Worm (Caenorhabditis elegans) whole organism, early embryonic: ENCODE results near the gene Y45F10B.12.

Experiments used
- aly-1 ChIP-seq: sonication (generic microtip); optimal IDR thresholded peaks from 2 replicates; lab custom pipeline; 2016; ENCODE audit warnings: missing genetic modification characterization, missing compliant biosample characterization
- ama-1 ChIP-seq: fragments of 150-350 bp; optimal IDR thresholded peaks from 2 replicates; lab custom pipeline; 2014
- ceh-13 ChIP-seq: fragments of 200-800 bp; sonication (Bioruptor generic); optimal IDR thresholded peaks from 2 replicates; lab custom pipeline; 2018; ENCODE audit warnings: mild to moderate bottlenecking, missing genetic modification characterization, missing compliant biosample characterization
- ets-7 ChIP-seq: sonication (generic microtip); optimal IDR thresholded peaks from 2 replicates; lab custom pipeline; 2016; ENCODE audit warnings: missing genotype, missing genetic modification characterization, missing compliant biosample characterization
- flt-1 ChIP-seq: fragments of 200-800 bp; sonication (Bioruptor generic); IDR thresholded peaks from 2 replicates; pipeline ENCODE4 v1.3.6; 2022; ENCODE audit warnings: missing genetic modification characterization, missing compliant biosample characterization
- hmbx-1 ChIP-seq: sonication (generic microtip); optimal IDR thresholded peaks from 2 replicates; lab custom pipeline; 2016; ENCODE audit warnings: mild to moderate bottlenecking, missing genetic modification characterization, missing compliant biosample characterization
- hmg-4 ChIP-seq: fragments of 200-800 bp; sonication (Bioruptor generic); optimal IDR thresholded peaks from 2 replicates; lab custom pipeline; 2018; ENCODE audit warnings: mild to moderate bottlenecking, missing genetic modification characterization, missing compliant biosample characterization
- hnd-1 ChIP-seq: sonication (generic microtip); optimal IDR thresholded peaks from 2 replicates; lab custom pipeline; 2016; ENCODE audit warnings: missing genetic modification characterization, missing compliant biosample characterization
- pes-1 ChIP-seq: fragments of 200-800 bp; sonication (Bioruptor generic); IDR thresholded peaks from 2 replicates; pipeline ENCODE4 v1.3.6; 2022; ENCODE audit warnings: missing genetic modification reagents, missing genetic modification characterization, missing compliant biosample characterization
- scrt-1 ChIP-seq: fragments of 200-800 bp; sonication (Bioruptor generic); IDR thresholded peaks from 2 replicates; pipeline ENCODE4 v1.3.6; 2022; ENCODE audit warnings: missing genetic modification characterization, missing compliant biosample characterization
- tbx-11 ChIP-seq: fragments of 200-800 bp; sonication (Bioruptor generic); IDR thresholded peaks from 2 replicates; pipeline ENCODE4 v1.3.6; 2022; ENCODE audit warnings: missing genetic modification characterization, missing compliant biosample characterization
- tbx-37 ChIP-seq: fragments of 200-800 bp; sonication (Bioruptor generic); conservative IDR thresholded peaks from 2 replicates; pipeline ENCODE4 v1.3.6; 2022; ENCODE audit warnings: missing genetic modification reagents, missing genetic modification characterization, missing compliant biosample characterization
- tra-4 ChIP-seq: sonication (generic microtip); optimal IDR thresholded peaks from 2 replicates; lab custom pipeline; 2017; ENCODE audit warnings: missing genetic modification characterization, missing compliant biosample characterization

ce11 chrIV:13559020-13559419, 28.3 kb upstream of the Y45F10B.12 start:
- TF ChIP-seq tra-4 (tag; lab: Kevin White, UChicago), result no peak
- TF ChIP-seq ama-1 (lab: Kevin White, UChicago), result no peak
- no peak for TF ChIP-seq flt-1
- TF ChIP-seq pes-1 (GFP tag; lab: Robert Waterston, UW), result no peak
- TF ChIP-seq tbx-11 (GFP tag; lab: Robert Waterston, UW), result no peak
- no peak for TF ChIP-seq ets-7 (tag; lab: Kevin White, UChicago)
- no peak for TF ChIP-seq tbx-37 (GFP tag; lab: Robert Waterston, UW)
- no peak for TF ChIP-seq ceh-13 (GFP tag; lab: Kevin White, UChicago)
- TF ChIP-seq aly-1 (tag; lab: Kevin White, UChicago), result no peak
- TF ChIP-seq hnd-1 (tag; lab: Kevin White, UChicago), result no peak
- TF ChIP-seq scrt-1 (GFP tag; lab: Robert Waterston, UW), result no peak
- TF ChIP-seq hmg-4, result no peak
- no peak for TF ChIP-seq hmbx-1 (tag; lab: Kevin White, UChicago)
